Worm (Caenorhabditis elegans): ENCODE results near the gene F31F4.17.

F31F4.17 gene

ce11 chrV:660210-660609, at the start of gene F31F4.17:
Gene F31F4.17 (minus strand): TSS chrV:660310.
- TF ChIP-seq W03F9.2 (tag; optimal IDR thresholded peaks at IDR 0.05) = no peak
- TF ChIP-seq him-1 (tag; optimal IDR thresholded peaks at IDR 0.05) = no peak
- TF ChIP-seq dao-5 (tag; optimal IDR thresholded peaks at IDR 0.05) = no peak

ce11 chrV:708808-709207, 48.7 kb upstream of the F31F4.17 start, which contains the start of gene srbc-39:
Gene srbc-39 (plus strand): TSS chrV:709108.
- TF ChIP-seq him-1 (tag; optimal IDR thresholded peaks at IDR 0.05) (no peak), dao-5 (tag; optimal IDR thresholded peaks at IDR 0.05) (no peak), W03F9.2 (tag; optimal IDR thresholded peaks at IDR 0.05) (no peak)

- TF ChIP-seq dao-5 (tag; optimal IDR thresholded peaks at IDR 0.05) = no peak
- no peak for TF ChIP-seq W03F9.2 (tag; optimal IDR thresholded peaks at IDR 0.05)
Observed at ce11 chrV:706918-707317, 46.8 kb upstream of the F31F4.17 start, which contains the start of gene srbc-38. Gene srbc-38 (plus strand): TSS chrV:707218.

- TF ChIP-seq dao-5 (tag; optimal IDR thresholded peaks at IDR 0.05) (no peak), him-1 (tag; optimal IDR thresholded peaks at IDR 0.05) (no peak), W03F9.2 (tag; optimal IDR thresholded peaks at IDR 0.05) (no peak)
Observed at ce11 chrV:702260-702659, 42.1 kb upstream of the F31F4.17 start, which contains the start of gene srbc-37. Gene srbc-37 (plus strand): TSS chrV:702560.

ce11 chrV:699489-700129, 39.5 kb upstream of the F31F4.17 start, which contains the start of the genes ugt-29 and srx-5:
Gene ugt-29 (minus strand): TSS chrV:699589.
Gene srx-5 (plus strand): TSS chrV:700079.
- TF ChIP-seq him-1 (tag; optimal IDR thresholded peaks at IDR 0.05) (no peak), W03F9.2 (tag; optimal IDR thresholded peaks at IDR 0.05) (no peak), dao-5 (tag; optimal IDR thresholded peaks at IDR 0.05) (no peak)

ce11 chrV:699051-699450, 38.9 kb upstream of the F31F4.17 start:
- TF ChIP-seq him-1 (tag; optimal IDR thresholded peaks at IDR 0.05) = no peak
- no peak for TF ChIP-seq dao-5 (tag; optimal IDR thresholded peaks at IDR 0.05)

- no peak for TF ChIP-seq dao-5 (tag; optimal IDR thresholded peaks at IDR 0.05)
- no peak for TF ChIP-seq him-1 (tag; optimal IDR thresholded peaks at IDR 0.05)
- no peak for TF ChIP-seq W03F9.2 (tag; optimal IDR thresholded peaks at IDR 0.05)
Observed at ce11 chrV:695914-696313, 35.8 kb upstream of the F31F4.17 start, which contains the start of gene srj-52. Gene srj-52 (minus strand): TSS chrV:696014.

- no peak for TF ChIP-seq W03F9.2 (tag; optimal IDR thresholded peaks at IDR 0.05)
- no peak for TF ChIP-seq dao-5 (tag; optimal IDR thresholded peaks at IDR 0.05)
- no peak for TF ChIP-seq him-1 (tag; optimal IDR thresholded peaks at IDR 0.05)
Observed at ce11 chrV:694625-695024, 34.5 kb upstream of the F31F4.17 start, which contains the start of gene srj-53. Gene srj-53 (minus strand): TSS chrV:694725.

- TF ChIP-seq him-1 (tag; optimal IDR thresholded peaks at IDR 0.05) (no peak), dao-5 (tag; optimal IDR thresholded peaks at IDR 0.05) (no peak), W03F9.2 (tag; optimal IDR thresholded peaks at IDR 0.05) (no peak)
Observed at ce11 chrV:692720-693422, 32.8 kb upstream of the F31F4.17 start, which contains the start of gene srx-4. Gene srx-4 (minus strand): TSS chrV:692770.

ce11 chrV:689538-689937, 29.4 kb upstream of the F31F4.17 start:
- TF ChIP-seq dao-5 (tag; optimal IDR thresholded peaks at IDR 0.05) (no peak), W03F9.2 (tag; optimal IDR thresholded peaks at IDR 0.05) (no peak)

ce11 chrV:687384-687783, 27.3 kb upstream of the F31F4.17 start, which contains the start of gene H25P19.1:
Gene H25P19.1 (plus strand): TSS chrV:687684.
- TF ChIP-seq him-1 (tag; optimal IDR thresholded peaks at IDR 0.05) (no peak), dao-5 (tag; optimal IDR thresholded peaks at IDR 0.05) (no peak), W03F9.2 (tag; optimal IDR thresholded peaks at IDR 0.05) (no peak)

ce11 chrV:683858-684257, 23.7 kb upstream of the F31F4.17 start, which contains the start of gene F31F4.1:
Gene F31F4.1 (plus strand): TSS chrV:684060.
- TF ChIP-seq him-1 (tag; optimal IDR thresholded peaks at IDR 0.05) (no peak), dao-5 (tag; optimal IDR thresholded peaks at IDR 0.05) (no peak), W03F9.2 (tag; optimal IDR thresholded peaks at IDR 0.05) (no peak)

- TF ChIP-seq dao-5 (tag; optimal IDR thresholded peaks at IDR 0.05) = no peak
- no peak for TF ChIP-seq him-1 (tag; optimal IDR thresholded peaks at IDR 0.05)
Observed at ce11 chrV:682031-682430, 21.9 kb upstream of the F31F4.17 start, which contains the start of gene srx-23. Gene srx-23 (plus strand): TSS chrV:682331.

- TF ChIP-seq W03F9.2 (tag; optimal IDR thresholded peaks at IDR 0.05) (no peak), him-1 (tag; optimal IDR thresholded peaks at IDR 0.05) (no peak), dao-5 (tag; optimal IDR thresholded peaks at IDR 0.05) (no peak)
Observed at ce11 chrV:679663-680062, 19.6 kb upstream of the F31F4.17 start, which contains the start of gene srx-22. Gene srx-22 (plus strand): TSS chrV:679963.

All from whole organism, L4/young adult.